Fruit fly (Drosophila melanogaster): Measurements from ENCODE around the gene Phyhd1.

dm6 chr3R:10686307-10687094 lies 5.8 kb upstream of the Phyhd1 start, which contains the start of gene Skel:
- TF ChIP-seq usp (GFP tag; optimal IDR thresholded peaks at IDR 0.05) (no peak), psq (optimal IDR thresholded peaks at IDR 0.05) (no peak), CG8478 (optimal IDR thresholded peaks at IDR 0.05) (no peak), pan (optimal IDR thresholded peaks at IDR 0.05) (no peak), Dll (optimal IDR thresholded peaks at IDR 0.05) (no peak), EcR (GFP tag; optimal IDR thresholded peaks at IDR 0.05) (no peak)

All from whole organism.